Worm (Caenorhabditis elegans): Measurements from ENCODE around the gene R151.10.

DNA sequence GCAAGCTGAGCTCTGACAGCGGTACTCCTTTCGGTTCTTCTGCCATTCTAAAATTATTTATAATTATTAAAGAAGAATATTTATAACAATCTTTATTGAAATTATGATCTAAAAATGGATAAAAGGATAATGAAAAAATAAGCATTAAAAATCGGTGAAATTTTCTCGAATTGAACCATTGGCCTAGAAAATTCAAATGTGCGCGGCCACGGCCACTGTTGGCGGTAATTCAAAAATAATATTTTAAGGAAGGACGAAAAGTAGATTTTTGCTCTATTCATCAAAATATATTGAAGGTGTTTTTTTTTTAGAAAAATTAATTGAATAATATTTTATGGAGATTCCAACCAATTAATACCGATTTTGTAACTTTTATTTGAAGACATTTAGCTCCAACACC is 31.9 kb downstream of the R151.10 start, which contains the start of gene pfd-5:
- TF ChIP-seq ceh-82 (tag; optimal IDR thresholded peaks at IDR 0.05) (no peak), nhr-12 (tag; optimal IDR thresholded peaks at IDR 0.05) (no peak), elt-3 (tag; optimal IDR thresholded peaks at IDR 0.05) (no peak), nhr-77 (tag; optimal IDR thresholded peaks at IDR 0.05) (no peak), nhr-28 (tag; optimal IDR thresholded peaks at IDR 0.05) (no peak)
